Fruit fly (Drosophila melanogaster): ENCODE data around the gene CG32808.

Gene CG32808

DNA sequence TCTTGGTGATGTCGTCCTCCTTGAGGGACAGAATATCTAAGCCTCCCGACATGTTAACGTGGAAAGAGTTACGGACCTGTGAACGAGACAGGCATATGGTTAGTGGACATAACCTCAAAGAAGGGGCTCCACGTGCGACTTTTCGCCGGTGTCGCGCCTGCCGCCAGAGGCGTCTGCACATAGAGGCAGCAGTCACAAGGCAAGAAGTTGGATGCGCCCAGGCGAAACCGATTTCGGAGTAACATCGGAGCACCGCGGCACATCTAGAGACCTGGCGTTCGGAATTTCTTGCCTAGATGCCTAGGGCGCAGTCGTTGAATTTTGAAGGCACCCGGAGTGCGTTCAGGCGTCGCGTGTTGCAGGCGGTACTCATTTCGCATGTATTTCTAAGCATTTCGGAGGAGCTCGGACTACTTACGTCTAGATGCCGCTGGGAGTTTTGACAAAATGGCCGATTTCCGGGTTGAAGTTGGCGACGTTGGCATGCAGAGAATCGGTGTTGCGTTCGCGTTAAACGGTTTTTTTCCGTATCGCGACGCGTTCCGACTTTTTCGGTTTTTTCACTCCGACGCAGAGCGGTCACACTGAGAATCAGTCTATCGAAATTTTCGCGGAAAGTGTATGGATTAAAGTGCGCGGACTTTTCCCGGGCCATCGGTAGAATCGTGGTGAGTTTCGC is 13.4 kb upstream of the CG32808 start, which contains the start of the genes sta and inc (continued):
- peak; percentile 26 for TF ChIP-seq tx (GFP tag; optimal IDR thresholded peaks at IDR 0.05)
- peak; percentile 85 for TF ChIP-seq HmgZ (tag; optimal IDR thresholded peaks at IDR 0.05)
- peak; percentile 89 for TF ChIP-seq nom (GFP tag; optimal IDR thresholded peaks at IDR 0.05)
- peak; percentile 92 for TF ChIP-seq lab (GFP tag; optimal IDR thresholded peaks at IDR 0.05)
- TF ChIP-seq sima (GFP tag; optimal IDR thresholded peaks at IDR 0.05), result no peak
- TF ChIP-seq CG3847 (GFP tag; IDR thresholded peaks at IDR 0.05), result peak; percentile 68
- peak; percentile 70; the same call in 2 of the 3 replicates for TF ChIP-seq zfh1 (GFP tag; IDR thresholded peaks at IDR 0.05)
- TF ChIP-seq CG13296 (GFP tag; optimal IDR thresholded peaks at IDR 0.05), result peak; percentile 79
- TF ChIP-seq ind (GFP tag; optimal IDR thresholded peaks at IDR 0.05), result peak; percentile 2
- TF ChIP-seq CG7372 (GFP tag; IDR thresholded peaks at IDR 0.05), result 0 out of 2 replicates have a peak, but pooled peaks have one; percentile 19
- peak; percentile 84 for TF ChIP-seq CG3281 (GFP tag; optimal IDR thresholded peaks at IDR 0.05)
- TF ChIP-seq prd (optimal IDR thresholded peaks at IDR 0.05), result no peak
- 0 out of 3 replicates have a peak, but pooled peaks have one; percentile 40 for TF ChIP-seq prd (GFP tag; IDR thresholded peaks at IDR 0.05)
- TF ChIP-seq CG31441 (GFP tag; IDR thresholded peaks at IDR 0.05), result peak; percentile 72
- peak; percentile 95 for TF ChIP-seq HLHmδ (GFP tag; optimal IDR thresholded peaks at IDR 0.05)

DNA sequence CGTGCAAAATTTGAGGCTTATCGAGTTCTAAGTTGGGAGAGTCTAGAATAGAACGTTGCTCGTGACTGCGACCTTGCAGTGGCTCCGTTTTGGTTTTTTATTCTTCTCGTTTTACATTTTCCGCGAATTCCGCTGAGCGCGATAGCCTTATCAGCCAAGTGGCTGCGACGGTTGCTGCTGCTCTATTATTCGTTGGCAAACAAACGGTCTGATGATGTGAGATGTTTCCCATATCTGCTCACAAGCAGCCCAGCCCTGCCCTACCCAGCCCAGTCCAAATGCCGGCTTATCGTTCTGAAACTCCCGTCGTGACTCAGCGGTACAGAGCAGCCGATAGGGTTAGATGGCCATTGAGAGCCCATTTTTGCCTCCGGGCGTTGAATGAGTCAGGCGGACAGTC is 10.8 kb upstream of the CG32808 start:
- no peak for TF ChIP-seq CG17186 (GFP tag; optimal IDR thresholded peaks at IDR 0.05)
- TF ChIP-seq Opbp (GFP tag; IDR thresholded peaks at IDR 0.05; ENCODE audit: partially characterized antibody), result no peak
- no peak for TF ChIP-seq CG4730 (GFP tag; IDR thresholded peaks at IDR 0.05)
- peak; percentile 45 for TF ChIP-seq CG34376 (GFP tag; optimal IDR thresholded peaks at IDR 0.05)
- no peak for TF ChIP-seq zf30C (GFP tag; optimal IDR thresholded peaks at IDR 0.05)
- peak; percentile 87 for TF ChIP-seq CG15479 (GFP tag; optimal IDR thresholded peaks at IDR 0.05)
- TF ChIP-seq sug (tag; optimal IDR thresholded peaks at IDR 0.05), result peak; percentile 20
- no peak for TF ChIP-seq Mrtf (GFP tag; IDR thresholded peaks at IDR 0.05)
- no peak for TF ChIP-seq Bgb (GFP tag; IDR thresholded peaks at IDR 0.05; ENCODE audit: partially characterized antibody)
- TF ChIP-seq shn (GFP tag; optimal IDR thresholded peaks at IDR 0.05), result no peak
- no peak for TF ChIP-seq aop (GFP tag; IDR thresholded peaks at IDR 0.05)
- TF ChIP-seq z (GFP tag; IDR thresholded peaks at IDR 0.05), result no peak
- TF ChIP-seq CG12659 (GFP tag; optimal IDR thresholded peaks at IDR 0.05), result no peak
- TF ChIP-seq CG14667 (GFP tag; IDR thresholded peaks at IDR 0.05), result no peak
- TF ChIP-seq CG11696 (GFP tag; IDR thresholded peaks at IDR 0.05), result no peak
- no peak for TF ChIP-seq pan (optimal IDR thresholded peaks at IDR 0.05)
- TF ChIP-seq pan (GFP tag; optimal IDR thresholded peaks at IDR 0.05 in 1 of 2, IDR thresholded peaks at IDR 0.05 in 1 of 2), result no peak
- TF ChIP-seq Hmr (GFP tag; optimal IDR thresholded peaks at IDR 0.05), result no peak
- no peak for TF ChIP-seq CG2129 (GFP tag; IDR thresholded peaks at IDR 0.05; ENCODE audit: partially characterized antibody)
- TF ChIP-seq gsb (GFP tag; IDR thresholded peaks at IDR 0.05), result no peak
- no peak for TF ChIP-seq vnd (GFP tag; IDR thresholded peaks at IDR 0.05; ENCODE audit: partially characterized antibody)
- no peak for TF ChIP-seq Adf1 (GFP tag; IDR thresholded peaks at IDR 0.05)
- TF ChIP-seq knrl (GFP tag; IDR thresholded peaks at IDR 0.05; ENCODE audit: partially characterized antibody), result no peak
- no peak for TF ChIP-seq Sin3A (optimal IDR thresholded peaks at IDR 0.05)
- peak; percentile 23 for TF ChIP-seq CG10543 (GFP tag; optimal IDR thresholded peaks at IDR 0.05)
- TF ChIP-seq CG6689 (GFP tag; IDR thresholded peaks at IDR 0.05), result no peak
- TF ChIP-seq CG10565 (GFP tag; optimal IDR thresholded peaks at IDR 0.05), result no peak
- TF ChIP-seq pb (GFP tag; optimal IDR thresholded peaks at IDR 0.05), result no peak
- TF ChIP-seq nom (GFP tag; optimal IDR thresholded peaks at IDR 0.05), result peak; percentile 4
- TF ChIP-seq stwl (tag; optimal IDR thresholded peaks at IDR 0.05), result no peak
